Worm (Caenorhabditis elegans) whole organism, L2 larva: ENCODE data around the gene rps-3.

Experiments used
- C34F6.9 ChIP-seq: fragments of 150-350 bp; optimal IDR thresholded peaks from 2 replicates; lab custom pipeline; 2014; ENCODE audit warnings: missing biosample characterization, missing genetic modification characterization
- R02D3.7 ChIP-seq: fragments of 150-350 bp; optimal IDR thresholded peaks from 2 replicates; lab custom pipeline; 2014; ENCODE audit warnings: missing biosample characterization, missing genetic modification characterization
- Y55F3AM.14 ChIP-seq: fragments of 200-800 bp; sonication (Bioruptor generic); optimal IDR thresholded peaks from 2 replicates; lab custom pipeline; 2018; ENCODE audit warnings: mild to moderate bottlenecking, missing genetic modification characterization, missing compliant biosample characterization
- ZK546.5 ChIP-seq: sonication (generic microtip); optimal IDR thresholded peaks from 2 replicates; lab custom pipeline; 2017; ENCODE audit warnings: missing biosample characterization, missing genetic modification characterization
- aly-2 ChIP-seq: fragments of 150-350 bp; optimal IDR thresholded peaks from 2 replicates; lab custom pipeline; 2014; ENCODE audit warnings: missing biosample characterization, missing genetic modification characterization
- ama-1 ChIP-seq: fragments of 150-350 bp; optimal IDR thresholded peaks from 2 replicates; lab custom pipeline; 2018; ENCODE audit warnings: inconsistent platforms
- blmp-1 ChIP-seq: sonication (generic microtip); optimal IDR thresholded peaks from 2 replicates; lab custom pipeline; 2017; ENCODE audit warnings: missing genetic modification characterization, mild to moderate bottlenecking, missing compliant biosample characterization, antibody characterized with exemption, moderate library complexity; ENCODE audit not compliant: insufficient read depth
- dmd-4 ChIP-seq: sonication (generic microtip); optimal IDR thresholded peaks from 2 replicates; lab custom pipeline; 2017; ENCODE audit warnings: missing biosample characterization, missing genetic modification characterization
- egl-27 ChIP-seq: sonication (generic microtip); optimal IDR thresholded peaks from 3 replicates; lab custom pipeline; 2017; ENCODE audit warnings: missing biosample characterization, missing genetic modification reagents, missing genetic modification characterization
- gmeb-1 ChIP-seq: fragments of 150-350 bp; optimal IDR thresholded peaks from 2 replicates; lab custom pipeline; 2014; ENCODE audit warnings: missing biosample characterization, missing genetic modification characterization
- lin-11 ChIP-seq: fragments of 150-350 bp; sonication (generic microtip); optimal IDR thresholded peaks from 2 replicates; lab custom pipeline; 2014; ENCODE audit warnings: missing biosample characterization, missing genetic modification characterization, inconsistent platforms, mixed read lengths
- lin-13 ChIP-seq: fragments of 150-350 bp; optimal IDR thresholded peaks from 2 replicates; lab custom pipeline; 2014; ENCODE audit warnings: missing biosample characterization, missing genetic modification reagents, missing genetic modification characterization
- lin-39 ChIP-seq: fragments of 150-350 bp; optimal IDR thresholded peaks from 2 replicates; lab custom pipeline; 2014; ENCODE audit warnings: missing biosample characterization, missing genetic modification reagents, missing genetic modification characterization
- mbf-1 ChIP-seq: sonication (generic microtip); optimal IDR thresholded peaks from 2 replicates; lab custom pipeline; 2017; ENCODE audit warnings: missing biosample characterization, missing genetic modification characterization
- nhr-10 ChIP-seq: sonication (generic microtip); optimal IDR thresholded peaks from 2 replicates; lab custom pipeline; 2017; ENCODE audit warnings: missing biosample characterization, missing genetic modification characterization
- nhr-23 ChIP-seq: fragments of 150-350 bp; optimal IDR thresholded peaks from 2 replicates; lab custom pipeline; 2014; ENCODE audit warnings: missing biosample characterization, missing genetic modification reagents, missing genetic modification characterization
- nhr-6 ChIP-seq: fragments of 150-350 bp; optimal IDR thresholded peaks from 2 replicates; lab custom pipeline; 2014; ENCODE audit warnings: missing biosample characterization, missing genetic modification characterization
- peb-1 ChIP-seq: fragments of 150-350 bp; optimal IDR thresholded peaks from 2 replicates; lab custom pipeline; 2014; ENCODE audit warnings: missing biosample characterization, missing genetic modification characterization
- sem-4 ChIP-seq: fragments of 150-350 bp; optimal IDR thresholded peaks from 2 replicates; lab custom pipeline; 2014; ENCODE audit warnings: missing biosample characterization, missing genetic modification reagents, missing genetic modification characterization
- sma-9 ChIP-seq, 2 experiments: fragments of 150-350 bp in 1 of 2; sonication (generic microtip) in 1 of 2; optimal IDR thresholded peaks; 2 replicates each; lab custom pipeline; 2014 to 2016; ENCODE audit warnings: missing genetic modification characterization in 2 of 2, mild to moderate bottlenecking in 1 of 2, missing biosample characterization in 1 of 2, missing compliant biosample characterization in 1 of 2, missing genetic modification reagents in 1 of 2, moderate library complexity in 1 of 2
- ztf-1 ChIP-seq: fragments of 200-800 bp; sonication (Bioruptor generic); conservative IDR thresholded peaks from 2 replicates; pipeline ENCODE4 v1.3.6; 2022; ENCODE audit warnings: missing genetic modification characterization, missing compliant biosample characterization
- ztf-4 ChIP-seq: fragments of 150-350 bp; optimal IDR thresholded peaks from 2 replicates; lab custom pipeline; 2014; ENCODE audit warnings: missing biosample characterization, missing genetic modification characterization

Gene rps-3

DNA sequence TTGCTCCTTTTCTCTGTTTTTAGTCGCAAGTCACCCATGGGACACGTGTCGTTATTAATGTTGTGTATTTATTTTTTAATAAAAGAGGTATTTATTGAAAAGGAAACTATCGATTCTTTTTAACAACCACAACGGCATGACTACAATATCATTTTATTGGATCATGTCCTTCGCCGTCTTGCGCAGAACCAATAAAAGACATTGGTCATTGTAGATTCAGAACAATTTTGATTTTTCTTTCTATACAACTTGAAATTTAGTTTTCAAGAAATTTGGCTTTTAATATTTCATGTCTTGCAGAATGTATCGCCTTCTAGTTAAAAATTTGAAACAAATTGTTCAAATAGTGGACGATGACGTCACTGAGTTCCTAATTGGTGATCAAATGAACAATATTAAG lies 44.9 kb downstream of the rps-3 start, which contains the start of gene amdh-1:
amdh-1 (plus strand) TSS at position 301 of the 400 bp plus-strand sequence.
- TF ChIP-seq egl-27 (tag; lab: Kevin White, UChicago) (no peak), ztf-1 (no peak), nhr-10 (tag; lab: Kevin White, UChicago) (no peak), lin-39 (no peak), aly-2 (tag; lab: Kevin White, UChicago) (no peak), lin-13 (GFP tag; lab: Kevin White, UChicago) (no peak), Y55F3AM.14 (GFP tag; lab: Kevin White, UChicago) (no peak), C34F6.9 (tag; lab: Kevin White, UChicago) (no peak), mbf-1 (tag; lab: Kevin White, UChicago) (no peak), nhr-6 (no peak), lin-11 (tag; lab: Kevin White, UChicago) (no peak), peb-1 (no peak), blmp-1 (tag; lab: Kevin White, UChicago) (no peak), sem-4 (tag; lab: Kevin White, UChicago) (no peak), R02D3.7 (tag; lab: Kevin White, UChicago) (no peak), nhr-23 (tag; lab: Kevin White, UChicago) (no peak), ztf-4 (tag; lab: Kevin White, UChicago) (no peak), ZK546.5 (tag; lab: Kevin White, UChicago) (no peak), ama-1 (lab: Kevin White, UChicago) (no peak)

DNA sequence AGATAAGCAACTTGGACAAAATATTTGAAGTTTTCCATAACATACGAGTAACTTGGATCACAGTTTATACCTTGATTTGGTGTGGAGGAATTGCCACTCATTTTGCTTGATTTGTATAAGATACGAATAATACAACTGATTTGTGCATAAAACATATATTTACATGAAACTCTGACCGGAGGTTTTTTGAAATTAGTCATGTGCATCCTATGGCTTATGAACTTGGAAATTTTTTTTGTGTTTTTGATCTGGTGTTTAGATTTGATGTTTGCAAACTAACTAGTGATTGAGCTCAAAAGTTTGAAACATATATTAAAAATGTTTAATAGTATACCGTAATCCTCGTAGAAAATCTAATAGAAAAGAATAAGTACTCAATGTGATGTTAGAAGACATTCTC lies 48.1 kb downstream of the rps-3 start, which contains the start of gene srg-8:
srg-8 (minus strand) TSS at position 101 of the 400 bp plus-strand sequence.
- TF ChIP-seq dmd-4 (tag; lab: Kevin White, UChicago), result no peak
- TF ChIP-seq, all 48 proteins: peak for 0

DNA sequence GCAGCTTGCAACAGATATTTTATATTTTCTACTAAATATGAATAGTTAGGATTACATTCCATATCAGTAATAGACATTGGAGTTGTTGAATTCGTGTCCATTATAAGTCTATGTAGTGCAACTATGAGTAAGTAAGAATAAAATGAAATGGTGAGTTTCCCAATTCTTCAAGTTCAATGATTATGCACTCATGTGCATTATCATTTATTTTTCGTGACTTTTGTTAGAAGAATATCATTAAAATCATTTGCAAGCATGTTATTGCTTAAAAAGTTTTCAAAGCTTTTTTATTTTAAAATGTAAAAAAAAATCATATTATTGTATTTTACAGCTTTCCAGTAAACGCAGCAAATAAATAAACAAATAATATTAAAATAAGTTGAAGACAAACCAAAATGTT lies 50.1 kb downstream of the rps-3 start, which contains the start of gene srg-9:
srg-9 (minus strand) TSS at position 101 of the 400 bp plus-strand sequence.
- TF ChIP-seq nhr-23 (tag; lab: Kevin White, UChicago), result no peak
- no peak for TF ChIP-seq gmeb-1 (tag; lab: Kevin White, UChicago)
- TF ChIP-seq sma-9 (GFP tag; optimal IDR thresholded peaks at IDR 0.05; lab: Kevin White, UChicago), result no peak
- no peak for TF ChIP-seq sma-9 (tag; optimal IDR thresholded peaks at IDR 0.05; lab: Kevin White, UChicago)
